Worm (Caenorhabditis elegans): ENCODE results near the gene spp-2.

ce11 chrX:7313236-7313635 is 3.4 kb downstream of the spp-2 start:
- TF ChIP-seq ceh-13 (GFP tag; optimal IDR thresholded peaks at IDR 0.05), result no peak
- TF ChIP-seq F13C5.2 (tag; optimal IDR thresholded peaks at IDR 0.05), result no peak
- TF ChIP-seq pes-1 (GFP tag; IDR thresholded peaks at IDR 0.05), result no peak
- no peak for TF ChIP-seq ama-1 (optimal IDR thresholded peaks at IDR 0.05)
